Worm (Caenorhabditis elegans): ENCODE measurements around the gene F26H11.4.
A peak's percentile ranks its signal among the peaks of the same experiment; 100 is the strongest.

F26H11.4 gene

DNA sequence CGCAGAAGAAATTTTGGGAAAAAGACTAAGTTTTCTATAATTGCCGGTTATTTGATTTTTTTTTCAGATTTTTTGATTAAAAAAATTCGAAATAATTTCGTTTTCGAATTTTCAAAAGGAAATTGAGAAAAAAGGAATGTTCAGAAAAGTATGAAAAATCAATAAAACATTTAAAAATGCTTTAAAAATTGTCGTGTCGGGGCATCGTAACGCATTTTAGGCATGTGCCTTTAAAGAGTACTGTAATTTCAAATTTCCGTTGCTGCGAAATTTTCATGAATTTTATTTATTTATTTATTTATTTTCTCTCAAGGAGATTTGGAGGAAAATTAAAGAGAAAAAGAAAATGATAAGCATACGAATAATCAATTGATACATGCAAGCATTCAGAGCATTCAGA, 5.3 kb downstream of the F26H11.4 start:
- TF ChIP-seq nhr-76 (tag; optimal IDR thresholded peaks at IDR 0.05), result no peak
- no peak for TF ChIP-seq nhr-77 (tag; optimal IDR thresholded peaks at IDR 0.05)
- no peak for TF ChIP-seq lsy-12 (tag; optimal IDR thresholded peaks at IDR 0.05)
- no peak for TF ChIP-seq egl-27 (tag; optimal IDR thresholded peaks at IDR 0.05)
- no peak for TF ChIP-seq ztf-11 (tag; optimal IDR thresholded peaks at IDR 0.05)
- no peak for TF ChIP-seq fos-1 (tag; optimal IDR thresholded peaks at IDR 0.05)
- no peak for TF ChIP-seq elt-1 (tag; optimal IDR thresholded peaks at IDR 0.05)
- TF ChIP-seq R02D3.7 (tag; optimal IDR thresholded peaks at IDR 0.05), result no peak
- no peak for TF ChIP-seq daf-12 (tag; optimal IDR thresholded peaks at IDR 0.05)
- TF ChIP-seq ceh-9 (tag; optimal IDR thresholded peaks at IDR 0.05), result no peak
- no peak for TF ChIP-seq hmg-11 (tag; optimal IDR thresholded peaks at IDR 0.05)
- no peak for TF ChIP-seq nhr-11 (tag; optimal IDR thresholded peaks at IDR 0.05)
- TF ChIP-seq nhr-67 (tag; optimal IDR thresholded peaks at IDR 0.05), result no peak
- no peak for TF ChIP-seq egl-5 (tag; optimal IDR thresholded peaks at IDR 0.05)
- no peak for TF ChIP-seq mdl-1 (tag; optimal IDR thresholded peaks at IDR 0.05)
- TF ChIP-seq ceh-16 (tag; optimal IDR thresholded peaks at IDR 0.05), result no peak
- no peak for TF ChIP-seq fkh-2 (tag; optimal IDR thresholded peaks at IDR 0.05)
- TF ChIP-seq aly-2 (tag; optimal IDR thresholded peaks at IDR 0.05), result no peak

DNA sequence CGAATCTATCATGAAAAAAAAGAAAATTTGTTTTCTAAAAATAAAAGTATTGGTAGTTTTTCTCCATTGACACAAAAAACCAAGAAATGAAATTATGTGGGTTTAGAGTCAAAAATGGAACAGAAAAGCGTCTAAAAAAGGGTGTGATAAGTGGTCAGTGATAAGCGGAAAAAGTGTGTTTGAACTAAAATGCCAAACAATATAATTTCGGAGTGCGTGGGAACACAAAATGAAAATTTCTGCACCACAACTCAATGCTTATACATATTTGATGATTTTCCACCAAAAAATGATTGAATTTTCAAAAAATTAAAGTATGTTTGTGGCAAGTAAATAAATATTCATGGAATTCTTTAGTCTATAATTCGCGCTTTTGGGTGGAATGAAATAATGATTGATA, 7.0 kb downstream of the F26H11.4 start:
- TF ChIP-seq elt-2 (tag; optimal IDR thresholded peaks at IDR 0.05) (peak; percentile 34), nhr-25 (tag; optimal IDR thresholded peaks at IDR 0.05) (no peak)

DNA sequence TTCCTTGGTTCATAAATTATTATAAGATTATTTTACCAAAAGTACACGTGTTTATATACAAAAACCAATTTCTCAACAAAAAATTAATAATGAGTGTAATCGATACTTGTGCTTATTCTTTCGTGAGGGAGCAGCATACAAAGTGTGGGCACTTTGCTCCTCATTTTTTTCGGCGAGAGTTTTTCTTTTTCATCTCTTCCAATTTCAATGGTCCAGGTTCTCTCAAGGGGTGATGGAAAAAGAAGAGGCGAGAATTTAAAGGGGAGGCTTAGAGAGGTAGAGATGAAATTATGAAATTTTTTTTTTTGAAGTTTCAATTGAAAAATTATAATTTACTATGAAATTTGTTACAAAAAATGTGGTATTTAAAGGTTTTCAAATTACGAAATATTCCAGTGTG, 8.6 kb downstream of the F26H11.4 start:
- TF ChIP-seq lsy-12 (tag; optimal IDR thresholded peaks at IDR 0.05) (no peak), mdl-1 (tag; optimal IDR thresholded peaks at IDR 0.05) (no peak), R02D3.7 (tag; optimal IDR thresholded peaks at IDR 0.05) (no peak), nhr-43 (tag; optimal IDR thresholded peaks at IDR 0.05; ENCODE audit: poor library complexity, severe bottlenecking) (no peak), pha-4 (tag; optimal IDR thresholded peaks at IDR 0.05) (no peak), nhr-77 (tag; optimal IDR thresholded peaks at IDR 0.05) (no peak), pqm-1 (tag; optimal IDR thresholded peaks at IDR 0.05) (no peak), egl-5 (tag; optimal IDR thresholded peaks at IDR 0.05) (no peak), egl-27 (tag; optimal IDR thresholded peaks at IDR 0.05) (no peak), elt-3 (tag; optimal IDR thresholded peaks at IDR 0.05) (no peak), ceh-82 (tag; optimal IDR thresholded peaks at IDR 0.05) (no peak), skn-1 (tag; optimal IDR thresholded peaks at IDR 0.05) (no peak), nhr-12 (tag; optimal IDR thresholded peaks at IDR 0.05) (no peak), nhr-25 (tag; optimal IDR thresholded peaks at IDR 0.05) (no peak), unc-39 (tag; optimal IDR thresholded peaks at IDR 0.05) (no peak), nfya-1 (tag; optimal IDR thresholded peaks at IDR 0.05; ENCODE audit: insufficient read depth) (no peak), elt-1 (tag; optimal IDR thresholded peaks at IDR 0.05) (no peak), hmg-11 (tag; optimal IDR thresholded peaks at IDR 0.05) (no peak)

DNA sequence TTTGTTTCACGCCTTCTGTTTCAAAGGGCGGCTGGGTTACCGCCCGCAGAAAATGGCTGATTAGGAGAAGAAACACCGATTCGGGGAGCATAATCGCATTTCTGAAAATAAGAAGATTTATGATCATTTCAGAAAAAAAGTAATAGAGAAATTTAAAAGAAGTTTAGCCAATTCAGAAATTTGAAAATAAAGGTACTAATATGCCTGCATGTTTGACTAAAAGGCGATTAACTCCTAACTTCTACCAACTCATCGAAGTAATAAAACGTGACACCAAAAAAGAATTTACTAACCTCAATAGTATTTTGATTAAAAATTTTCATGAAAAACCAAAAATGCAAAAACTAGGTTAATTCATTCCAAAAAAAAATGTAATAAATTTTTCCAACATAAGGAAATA, 16.4 kb downstream of the F26H11.4 start, which contains the start of gene plx-2:
Gene plx-2 (minus strand): TSS at position 101 of the 400 bp plus-strand sequence.
- TF ChIP-seq lsy-12 (tag; optimal IDR thresholded peaks at IDR 0.05) (no peak), unc-39 (tag; optimal IDR thresholded peaks at IDR 0.05) (no peak), fkh-2 (tag; optimal IDR thresholded peaks at IDR 0.05) (no peak), ceh-82 (tag; optimal IDR thresholded peaks at IDR 0.05) (no peak), ZK546.5 (tag; optimal IDR thresholded peaks at IDR 0.05) (no peak), lin-15B (tag; optimal IDR thresholded peaks at IDR 0.05) (no peak), sea-2 (GFP tag; optimal IDR thresholded peaks at IDR 0.05) (no peak), nhr-77 (tag; optimal IDR thresholded peaks at IDR 0.05) (no peak), fkh-10 (GFP tag; optimal IDR thresholded peaks at IDR 0.05) (no peak), ama-1 (optimal IDR thresholded peaks at IDR 0.05) (no peak), unc-62 (GFP tag; optimal IDR thresholded peaks at IDR 0.05) (no peak)

DNA sequence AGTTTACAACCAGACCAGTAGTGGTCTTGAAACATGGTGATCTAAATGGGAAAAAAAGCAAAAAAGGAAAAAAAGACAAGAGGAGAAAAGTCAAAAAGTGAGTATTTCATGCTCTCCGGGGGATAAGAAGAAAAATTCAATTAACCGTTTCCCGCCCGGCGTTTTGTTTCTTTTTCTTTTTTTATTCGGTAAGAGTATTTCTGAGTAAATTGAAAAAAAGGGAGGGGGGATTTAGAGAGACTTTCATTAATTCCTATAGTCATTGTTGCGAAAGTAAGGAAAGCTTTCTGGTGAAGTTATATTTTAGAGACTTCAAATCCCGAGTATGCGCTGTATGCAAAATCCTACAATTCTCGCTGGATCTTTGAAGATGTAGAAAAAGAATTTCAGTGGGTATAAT, 19.3 kb downstream of the F26H11.4 start:
- TF ChIP-seq fkh-10 (GFP tag; optimal IDR thresholded peaks at IDR 0.05) (no peak), elt-2 (tag; optimal IDR thresholded peaks at IDR 0.05) (no peak), lsy-12 (tag; optimal IDR thresholded peaks at IDR 0.05) (no peak), hmg-11 (tag; optimal IDR thresholded peaks at IDR 0.05) (no peak), pqm-1 (tag; optimal IDR thresholded peaks at IDR 0.05) (no peak), eor-1 (tag; optimal IDR thresholded peaks at IDR 0.05) (no peak), ztf-11 (tag; optimal IDR thresholded peaks at IDR 0.05) (no peak), daf-12 (tag; optimal IDR thresholded peaks at IDR 0.05) (no peak), mml-1 (tag; optimal IDR thresholded peaks at IDR 0.05) (no peak), nhr-77 (tag; optimal IDR thresholded peaks at IDR 0.05) (no peak), fos-1 (tag; optimal IDR thresholded peaks at IDR 0.05) (no peak), ama-1 (optimal IDR thresholded peaks at IDR 0.05) (no peak), nhr-11 (tag; optimal IDR thresholded peaks at IDR 0.05) (no peak), ceh-9 (tag; optimal IDR thresholded peaks at IDR 0.05) (no peak), tbx-2 (tag; optimal IDR thresholded peaks at IDR 0.05) (no peak), nhr-25 (tag; optimal IDR thresholded peaks at IDR 0.05) (no peak), lin-39 (tag; optimal IDR thresholded peaks at IDR 0.05) (no peak), snpc-4 (tag; optimal IDR thresholded peaks at IDR 0.05) (no peak), elt-1 (tag; optimal IDR thresholded peaks at IDR 0.05) (no peak), ceh-16 (tag; optimal IDR thresholded peaks at IDR 0.05) (no peak)

Measured in whole organism, L3 larva.